Fruit fly (Drosophila melanogaster) S2 (cell line): ENCODE measurements around the gene CG6980.

Source experiments
- CG8478 ChIP-seq: fragments of >200 bp; optimal IDR thresholded peaks from 2 replicates; lab custom pipeline; 2018
- CTCF ChIP-seq, 2 experiments: fragments of >200 bp; optimal IDR thresholded peaks; 2 replicates each; lab custom pipeline; 2018

DNA sequence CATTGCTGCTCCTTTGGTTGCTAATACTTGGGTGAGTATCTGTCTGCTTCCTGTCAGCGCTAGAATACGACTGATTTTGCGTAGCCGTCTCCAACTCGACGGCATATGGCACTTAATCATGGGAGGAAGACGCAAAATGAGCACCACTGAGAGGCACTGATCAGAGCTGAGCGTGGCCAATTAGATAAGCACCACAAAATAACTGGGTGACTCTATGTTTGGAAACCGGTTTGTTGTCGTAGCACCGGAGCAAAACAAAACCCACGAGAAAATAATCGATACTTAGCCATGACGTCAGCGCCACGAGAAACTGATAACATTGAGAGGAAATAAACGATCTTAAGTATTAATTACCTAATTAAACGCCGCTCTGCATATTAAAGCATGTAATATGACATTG, 7.9 kb upstream of the CG6980 start, which contains the start of gene Ude:
- no peak for TF ChIP-seq CTCF (optimal IDR thresholded peaks at IDR 0.05; lab: Kevin White, UChicago)
- no peak for TF ChIP-seq CG8478 (lab: Kevin White, UChicago)
